Worm (Caenorhabditis elegans): Measurements from ENCODE around the gene nlp-24.

- no peak for TF ChIP-seq T26A5.8 (tag; optimal IDR thresholded peaks at IDR 0.05)
- TF ChIP-seq tlf-1 (GFP tag; optimal IDR thresholded peaks at IDR 0.05): no peak
- no peak for TF ChIP-seq sea-2 (GFP tag; IDR thresholded peaks at IDR 0.05)
Measured at ce11 chrV:11645244-11645643, 29.1 kb downstream of the nlp-24 start, which contains the start of gene skp-1.
